Worm (Caenorhabditis elegans): ENCODE measurements around the gene T24E12.11.
A peak's percentile ranks its signal among the peaks of the same experiment; 100 is the strongest.

Gene T24E12.11

ce11 chrII:3743684-3744200, 35.6 kb downstream of the T24E12.11 start, which contains the start of gene nta-1 (continued):
- TF ChIP-seq dmd-6 (GFP tag; IDR thresholded peaks at IDR 0.05) (peak; percentile 58), Y48G9A.11 (GFP tag; IDR thresholded peaks at IDR 0.05) (no peak), daf-16 (GFP tag; optimal IDR thresholded peaks at IDR 0.05) (no peak), daf-16 (tag; optimal IDR thresholded peaks at IDR 0.05) (peak; percentile 64), mxl-3 (GFP tag; optimal IDR thresholded peaks at IDR 0.05) (no peak), zip-2 (tag; optimal IDR thresholded peaks at IDR 0.05) (no peak)

- TF ChIP-seq pha-4 (GFP tag; IDR thresholded peaks at IDR 0.05) = no peak
- TF ChIP-seq pha-4 (tag; optimal IDR thresholded peaks at IDR 0.05) = no peak
- no peak for TF ChIP-seq lim-7 (GFP tag; IDR thresholded peaks at IDR 0.05)
- no peak for TF ChIP-seq gei-8 (GFP tag; optimal IDR thresholded peaks at IDR 0.05)
- no peak for TF ChIP-seq nhr-6 (tag; optimal IDR thresholded peaks at IDR 0.05)
- TF ChIP-seq daf-16 (GFP tag; optimal IDR thresholded peaks at IDR 0.05) = no peak
- TF ChIP-seq daf-16 (tag; optimal IDR thresholded peaks at IDR 0.05) = no peak
- no peak for TF ChIP-seq F10B5.3 (tag; optimal IDR thresholded peaks at IDR 0.05)
- TF ChIP-seq mdt-29 (GFP tag; IDR thresholded peaks at IDR 0.05) = no peak
- TF ChIP-seq snpc-4 (tag; optimal IDR thresholded peaks at IDR 0.05) = no peak
- TF ChIP-seq lin-13 (GFP tag; optimal IDR thresholded peaks at IDR 0.05) = no peak
- TF ChIP-seq daf-12 (tag; optimal IDR thresholded peaks at IDR 0.05) = no peak
- no peak for TF ChIP-seq F26F4.8 (GFP tag; conservative IDR thresholded peaks at IDR 0.05)
- no peak for TF ChIP-seq F44E2.7 (GFP tag; IDR thresholded peaks at IDR 0.05)
- TF ChIP-seq php-3 (GFP tag; IDR thresholded peaks at IDR 0.05) = no peak
- no peak for TF ChIP-seq unc-39 (tag; optimal IDR thresholded peaks at IDR 0.05)
- no peak for TF ChIP-seq lsy-2 (tag; optimal IDR thresholded peaks at IDR 0.05)
- no peak for TF ChIP-seq arid-1 (GFP tag; conservative IDR thresholded peaks at IDR 0.05)
These were observed 37.8 kb downstream of the T24E12.11 start, which contains the start of gene F12E12.1 for ce11 chrII:3741584-3741983. Gene F12E12.1 (plus strand): TSS chrII:3741884.

- TF ChIP-seq daf-19 (GFP tag; conservative IDR thresholded peaks at IDR 0.05) (no peak), nhr-102 (tag; optimal IDR thresholded peaks at IDR 0.05) (no peak), ama-1 (optimal IDR thresholded peaks at IDR 0.05) (no peak), nhr-42 (GFP tag; IDR thresholded peaks at IDR 0.05) (no peak), attf-4 (tag; optimal IDR thresholded peaks at IDR 0.05) (no peak), F26F4.8 (GFP tag; conservative IDR thresholded peaks at IDR 0.05) (no peak), lim-7 (GFP tag; IDR thresholded peaks at IDR 0.05) (no peak), nhr-28 (tag; optimal IDR thresholded peaks at IDR 0.05) (no peak), F49E8.2 (tag; optimal IDR thresholded peaks at IDR 0.05; ENCODE audit: borderline replicate concordance) (no peak), hif-1 (tag; optimal IDR thresholded peaks at IDR 0.05) (no peak), nhr-10 (tag; optimal IDR thresholded peaks at IDR 0.05) (no peak), Y5F2A.4 (GFP tag; optimal IDR thresholded peaks at IDR 0.05) (no peak), D1046.2 (GFP tag; IDR thresholded peaks at IDR 0.05) (no peak), fkh-10 (GFP tag; optimal IDR thresholded peaks at IDR 0.05) (no peak)
These were observed 39.7 kb downstream of the T24E12.11 start, which contains the start of gene F12E12.2 for ce11 chrII:3739647-3740046. Gene F12E12.2 (plus strand): TSS chrII:3739947.

- no peak for TF ChIP-seq ceh-44 (GFP tag; IDR thresholded peaks at IDR 0.05)
These were observed 42.4 kb downstream of the T24E12.11 start, which contains the start of gene F12E12.6 for ce11 chrII:3736893-3737375. Gene F12E12.6 (minus strand): TSS chrII:3736943.

- no peak for TF ChIP-seq dve-1 (tag; optimal IDR thresholded peaks at IDR 0.05; ENCODE audit: insufficient read depth)
- no peak for TF ChIP-seq unc-62 (GFP tag; optimal IDR thresholded peaks at IDR 0.05 in 1 of 2)
- no peak for TF ChIP-seq unc-62 (tag; optimal IDR thresholded peaks at IDR 0.05)
- TF ChIP-seq cey-2 (tag; optimal IDR thresholded peaks at IDR 0.05; ENCODE audit: borderline replicate concordance, insufficient read depth) = no peak
- TF ChIP-seq Y105C5A.15 (GFP tag; IDR thresholded peaks at IDR 0.05) = no peak
- TF ChIP-seq vab-7 (GFP tag; IDR thresholded peaks at IDR 0.05) = no peak
- TF ChIP-seq dmd-8 (GFP tag; IDR thresholded peaks at IDR 0.05) = no peak
- no peak for TF ChIP-seq zfp-2 (tag; optimal IDR thresholded peaks at IDR 0.05)
- TF ChIP-seq rbr-2 (tag; optimal IDR thresholded peaks at IDR 0.05) = no peak
- TF ChIP-seq nhr-41 (GFP tag; IDR thresholded peaks at IDR 0.05) = no peak
- no peak for TF ChIP-seq nhr-102 (tag; optimal IDR thresholded peaks at IDR 0.05)
- no peak for TF ChIP-seq ceh-32 (tag; optimal IDR thresholded peaks at IDR 0.05; ENCODE audit: poor library complexity)
- no peak for TF ChIP-seq lim-7 (GFP tag; IDR thresholded peaks at IDR 0.05)
- no peak for TF ChIP-seq nhr-42 (GFP tag; IDR thresholded peaks at IDR 0.05)
These were observed 47.6 kb downstream of the T24E12.11 start, which contains the start of the genes sdz-12 and bath-31 for ce11 chrII:3731723-3732122. Gene sdz-12 (minus strand): TSS chrII:3731823. Gene bath-31 (plus strand): TSS chrII:3731973.

All from whole organism, L4 larva.